Fruit fly (Drosophila melanogaster) whole organism, embryonic: Measurements from ENCODE around the gene CG14110.

Source experiments
- Asciz ChIP-seq: fragments of 200-800 bp; sonication (Bioruptor generic); optimal IDR thresholded peaks from 2 replicates; lab custom pipeline; 2017; ENCODE audit warnings: missing biosample characterization, mild to moderate bottlenecking, missing genetic modification characterization, missing genetic modification reagents
- Awh ChIP-seq: fragments of 200-800 bp; sonication (Bioruptor generic); IDR thresholded peaks from 2 replicates; pipeline ENCODE4, ENCODE4 v1.3.6; 2022; ENCODE audit warnings: missing biosample characterization, missing genetic modification characterization
- CG12391 ChIP-seq: fragments of 200-800 bp; sonication (Bioruptor generic); optimal IDR thresholded peaks from 3 replicates; lab custom pipeline; 2018; ENCODE audit warnings: missing biosample characterization, mild to moderate bottlenecking, missing genetic modification characterization, moderate library complexity
- CG1529 ChIP-seq: fragments of 200-800 bp; sonication (Bioruptor generic); optimal IDR thresholded peaks from 3 replicates; lab custom pipeline; 2018; ENCODE audit warnings: missing biosample characterization, missing genetic modification characterization
- CG15479 ChIP-seq: fragments of 200-800 bp; sonication (Bioruptor generic); optimal IDR thresholded peaks from 3 replicates; lab custom pipeline; 2019; ENCODE audit warnings: missing biosample characterization, mild to moderate bottlenecking, missing genetic modification characterization, moderate library complexity
- CG15514 ChIP-seq: fragments of 200-800 bp; sonication (Bioruptor generic); optimal IDR thresholded peaks from 3 replicates; lab custom pipeline; 2017; ENCODE audit warnings: missing biosample characterization, missing genetic modification characterization, mild to moderate bottlenecking, moderate library complexity, missing genetic modification reagents
- CG16813 ChIP-seq: fragments of 200-800 bp; sonication (Bioruptor generic); IDR thresholded peaks from 3 replicates; pipeline ENCODE4 v1.3.6; 2022; ENCODE audit warnings: missing biosample characterization, missing genetic modification characterization; ENCODE audit not compliant: partially characterized antibody
- CG16815 ChIP-seq: fragments of 200-800 bp; sonication (Bioruptor generic); optimal IDR thresholded peaks from 3 replicates; lab custom pipeline; 2017; ENCODE audit warnings: missing biosample characterization, mild to moderate bottlenecking, missing genetic modification characterization
- CG17385 ChIP-seq: fragments of 200-800 bp; sonication (Bioruptor generic); optimal IDR thresholded peaks from 3 replicates; lab custom pipeline; 2018; ENCODE audit warnings: missing biosample characterization, mild to moderate bottlenecking, missing genetic modification characterization
- CG17912 ChIP-seq: fragments of 200-800 bp; sonication (Bioruptor generic); optimal IDR thresholded peaks from 2 replicates; lab custom pipeline; 2018; ENCODE audit warnings: missing biosample characterization, mild to moderate bottlenecking, missing genetic modification characterization
- CG2129 ChIP-seq: fragments of 200-800 bp; sonication (Bioruptor generic); IDR thresholded peaks from 2 replicates; pipeline ENCODE4 v1.3.6; 2022; ENCODE audit warnings: missing biosample characterization, missing genetic modification characterization; ENCODE audit not compliant: partially characterized antibody
- CG31441 ChIP-seq: fragments of 200-800 bp; sonication (Bioruptor generic); IDR thresholded peaks from 2 replicates; pipeline ENCODE4 v1.3.6; 2022; ENCODE audit warnings: missing biosample characterization, missing genetic modification characterization
- CG42726 ChIP-seq: fragments of 200-800 bp; sonication (Bioruptor generic); IDR thresholded peaks from 2 replicates; pipeline ENCODE4 v1.3.6; 2022; ENCODE audit warnings: missing biosample characterization, missing genetic modification characterization; ENCODE audit not compliant: partially characterized antibody
- CG5953 ChIP-seq: fragments of 200-800 bp; sonication (Bioruptor generic); IDR thresholded peaks from 2 replicates; pipeline ENCODE4 v1.3.6; 2022; ENCODE audit warnings: missing biosample characterization, missing genetic modification characterization
- CG6254 ChIP-seq: fragments of 200-800 bp; sonication (Bioruptor generic); optimal IDR thresholded peaks from 3 replicates; lab custom pipeline; 2017; ENCODE audit warnings: mild to moderate bottlenecking, missing biosample characterization, missing genetic modification reagents, missing genetic modification characterization
- CG6654 ChIP-seq: fragments of 200-800 bp; sonication (Bioruptor generic); optimal IDR thresholded peaks from 2 replicates; lab custom pipeline; 2017; ENCODE audit warnings: missing biosample characterization, mild to moderate bottlenecking, missing genetic modification characterization
- CG6791 ChIP-seq: fragments of 200-800 bp; sonication (Bioruptor generic); IDR thresholded peaks from 3 replicates; pipeline ENCODE4 v1.3.6; 2022; ENCODE audit warnings: missing biosample characterization, missing genetic modification characterization; ENCODE audit not compliant: partially characterized antibody
- CG8089 ChIP-seq: fragments of 200-800 bp; sonication (Bioruptor generic); optimal IDR thresholded peaks from 3 replicates; lab custom pipeline; 2016; ENCODE audit warnings: missing biosample characterization, missing genetic modification characterization
- CG8359 ChIP-seq: fragments of 200-800 bp; sonication (Bioruptor generic); optimal IDR thresholded peaks from 2 replicates; lab custom pipeline; 2017; ENCODE audit warnings: missing biosample characterization, mild to moderate bottlenecking, missing genetic modification characterization, borderline replicate concordance
- CG9932 ChIP-seq: fragments of 200-800 bp; sonication (Bioruptor generic); IDR thresholded peaks from 2 replicates; pipeline ENCODE4 v1.3.6; 2022; ENCODE audit warnings: missing biosample characterization, missing genetic modification characterization
- CTCF ChIP-seq: fragments of 200-800 bp; sonication (Bioruptor generic); optimal IDR thresholded peaks from 2 replicates; lab custom pipeline; 2017; ENCODE audit warnings: missing biosample characterization, mild to moderate bottlenecking, missing genetic modification characterization, moderate library complexity
- Chrac-16 ChIP-seq: fragments of 200-800 bp; sonication (Bioruptor generic); optimal IDR thresholded peaks from 3 replicates; lab custom pipeline; 2016; ENCODE audit warnings: missing biosample characterization, missing genetic modification characterization
- CoRest ChIP-seq: fragments of 200-800 bp; sonication (Bioruptor generic); optimal IDR thresholded peaks from 3 replicates; lab custom pipeline; 2018; ENCODE audit warnings: missing biosample characterization, mild to moderate bottlenecking, missing genetic modification characterization, moderate library complexity
- Dek ChIP-seq: fragments of 200-800 bp; sonication (Bioruptor generic); optimal IDR thresholded peaks from 3 replicates; lab custom pipeline; 2019; ENCODE audit warnings: missing biosample characterization, mild to moderate bottlenecking, missing genetic modification characterization, moderate library complexity
- Dip2 ChIP-seq: fragments of 200-800 bp; sonication (Bioruptor generic); IDR thresholded peaks from 2 replicates; pipeline ENCODE4 v1.3.6; 2022; ENCODE audit warnings: missing biosample characterization, missing genetic modification characterization
- Dref ChIP-seq: fragments of 200-800 bp; sonication (Bioruptor generic); IDR thresholded peaks from 2 replicates; pipeline ENCODE4 v1.3.6; 2022; ENCODE audit warnings: missing biosample characterization, missing genetic modification characterization
- Gug ChIP-seq: fragments of 200-800 bp; sonication (Bioruptor generic); IDR thresholded peaks from 4 replicates; pipeline ENCODE4 v1.3.6; 2022; ENCODE audit warnings: missing biosample characterization, missing genetic modification characterization
- HLHmδ ChIP-seq: fragments of 200-800 bp; sonication (Bioruptor generic); optimal IDR thresholded peaks from 2 replicates; lab custom pipeline; 2018; ENCODE audit warnings: missing biosample characterization, mild to moderate bottlenecking, missing genetic modification characterization, moderate library complexity
- Jarid2 ChIP-seq: fragments of 200-800 bp; sonication (Bioruptor generic); optimal IDR thresholded peaks from 3 replicates; lab custom pipeline; 2017; ENCODE audit warnings: mild to moderate bottlenecking, missing biosample characterization, missing genetic modification reagents, missing genetic modification characterization
- MTF-1 ChIP-seq: fragments of 200-800 bp; sonication (Bioruptor generic); optimal IDR thresholded peaks from 2 replicates; lab custom pipeline; 2018; ENCODE audit warnings: missing biosample characterization, mild to moderate bottlenecking, missing genetic modification characterization, borderline replicate concordance
- NC2β ChIP-seq: fragments of 200-800 bp; sonication (Bioruptor generic); optimal IDR thresholded peaks from 2 replicates; lab custom pipeline; 2016; ENCODE audit warnings: missing biosample characterization, missing genetic modification characterization
- TFAM ChIP-seq: fragments of 200-800 bp; sonication (Bioruptor generic); optimal IDR thresholded peaks from 2 replicates; lab custom pipeline; 2017; ENCODE audit warnings: missing biosample characterization, missing genetic modification characterization, inconsistent platforms
- al ChIP-seq: fragments of 200-800 bp; sonication (Bioruptor generic); IDR thresholded peaks from 2 replicates; pipeline ENCODE4 v1.3.6; 2022; ENCODE audit warnings: missing biosample characterization, missing genetic modification characterization
- bsh ChIP-seq, 2 experiments: fragments of 200-800 bp; sonication (Bioruptor generic); optimal IDR thresholded peaks; 2 replicates each; lab custom pipeline; 2017 to 2018; ENCODE audit warnings: mild to moderate bottlenecking in 2 of 2, missing biosample characterization in 2 of 2, missing genetic modification characterization in 2 of 2, moderate library complexity in 1 of 2
- ci ChIP-seq: fragments of 200-800 bp; sonication (Bioruptor generic); IDR thresholded peaks from 3 replicates; pipeline ENCODE4 v1.3.6; 2022; ENCODE audit warnings: missing biosample characterization, missing genetic modification characterization
- dati ChIP-seq: fragments of 200-800 bp; sonication (Bioruptor generic); IDR thresholded peaks from 2 replicates; pipeline ENCODE4 v1.3.6; 2022; ENCODE audit warnings: missing biosample characterization, missing genetic modification characterization
- dpn ChIP-seq, 2 experiments: fragments of 200-800 bp; sonication (Bioruptor generic); optimal IDR thresholded peaks; 3 replicates each; lab custom pipeline; 2016; ENCODE audit warnings: missing biosample characterization in 2 of 2, missing genetic modification characterization in 2 of 2
- en ChIP-seq: fragments of 200-800 bp; sonication (Bioruptor generic); optimal IDR thresholded peaks from 2 replicates; lab custom pipeline; 2016; ENCODE audit warnings: missing biosample characterization, missing genetic modification characterization
- fd3F ChIP-seq: fragments of 200-800 bp; sonication (Bioruptor generic); optimal IDR thresholded peaks from 2 replicates; lab custom pipeline; 2018; ENCODE audit warnings: missing biosample characterization, mild to moderate bottlenecking, missing genetic modification characterization, moderate library complexity
- her ChIP-seq: fragments of 200-800 bp; sonication (Bioruptor generic); optimal IDR thresholded peaks from 2 replicates; lab custom pipeline; 2016; ENCODE audit warnings: missing biosample characterization, missing genetic modification characterization
- insv ChIP-seq, 2 experiments: fragments of 200-800 bp; sonication (Bioruptor generic); optimal IDR thresholded peaks; 3 replicates each; lab custom pipeline; 2016 to 2018; ENCODE audit warnings: missing biosample characterization in 2 of 2, missing genetic modification characterization in 2 of 2
- jumu ChIP-seq: fragments of 200-800 bp; sonication (Bioruptor generic); optimal IDR thresholded peaks from 3 replicates; lab custom pipeline; 2016; ENCODE audit warnings: missing biosample characterization, missing genetic modification characterization
- nmo ChIP-seq: fragments of 200-800 bp; sonication (Bioruptor generic); optimal IDR thresholded peaks from 2 replicates; lab custom pipeline; 2018; ENCODE audit warnings: missing biosample characterization, mild to moderate bottlenecking, missing genetic modification characterization, moderate library complexity
- odd ChIP-seq: fragments of 200-800 bp; sonication (Bioruptor generic); optimal IDR thresholded peaks from 2 replicates; lab custom pipeline; 2017; ENCODE audit warnings: missing biosample characterization, mild to moderate bottlenecking, missing genetic modification characterization
- pan ChIP-seq, 4 experiments: fragments of >200 bp in 3 of 4; fragments of 200-800 bp in 1 of 4; sonication (Bioruptor generic) in 1 of 4; optimal IDR thresholded peaks in 3 of 4; IDR thresholded peaks in 1 of 4; 2 replicates each; pipeline versions ENCODE4 v1.3.6 to Lab custom; 2017 to 2022; ENCODE audit warnings: missing biosample characterization in 2 of 4, missing genetic modification characterization in 2 of 4, mixed read lengths in 1 of 4
- so ChIP-seq: fragments of 200-800 bp; sonication (Bioruptor generic); IDR thresholded peaks from 3 replicates; pipeline ENCODE4 v1.3.6; 2022; ENCODE audit warnings: missing biosample characterization, missing genetic modification characterization
- sqz ChIP-seq: fragments of 200-800 bp; sonication (Bioruptor generic); optimal IDR thresholded peaks from 3 replicates; lab custom pipeline; 2018; ENCODE audit warnings: missing biosample characterization, mild to moderate bottlenecking, missing genetic modification characterization
- sr ChIP-seq: fragments of 200-800 bp; sonication (Bioruptor generic); IDR thresholded peaks from 3 replicates; pipeline ENCODE4 v1.3.6; 2022; ENCODE audit warnings: missing biosample characterization, missing genetic modification characterization
- tio ChIP-seq: fragments of 200-800 bp; sonication (Bioruptor generic); optimal IDR thresholded peaks from 2 replicates; lab custom pipeline; 2017; ENCODE audit warnings: missing biosample characterization, missing genetic modification characterization, inconsistent platforms
- trem ChIP-seq: fragments of 200-800 bp; optimal IDR thresholded peaks from 3 replicates; lab custom pipeline; 2019; ENCODE audit warnings: missing biosample characterization, mild to moderate bottlenecking, missing genetic modification characterization, moderate library complexity

The CG14110 gene

DNA sequence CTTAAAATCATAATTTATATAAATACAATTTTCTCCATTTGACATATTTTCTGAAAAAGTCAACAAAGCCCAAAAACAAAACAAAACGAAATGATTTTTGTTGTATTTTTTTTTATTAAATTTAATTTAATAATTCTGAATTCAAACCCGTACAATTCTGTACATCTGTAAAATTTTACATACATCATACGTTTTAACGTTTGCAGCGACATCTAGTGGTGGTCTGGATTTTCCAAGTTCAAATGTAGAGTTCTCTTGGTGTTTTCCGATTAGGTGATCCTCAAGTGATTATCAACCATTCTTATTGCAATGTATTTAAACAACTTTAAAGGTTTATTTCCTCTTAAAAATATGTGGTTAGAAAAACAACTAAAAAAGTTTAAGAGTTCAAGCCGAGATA, 26.4 kb downstream of the CG14110 start (continued):
- TF ChIP-seq bsh (GFP tag; optimal IDR thresholded peaks at IDR 0.05; lab: Kevin White, UChicago) (peak in 1 of 2 experiments; percentile 16), dpn (GFP tag; optimal IDR thresholded peaks at IDR 0.05; lab: Kevin White, UChicago) (peak; percentile 24 to 63), CG5953 (GFP tag; lab: Robert Waterston, UW) (no peak), MTF-1 (GFP tag; lab: Kevin White, UChicago) (no peak), CG12391 (tag; lab: Kevin White, UChicago) (peak; percentile 16), CG16815 (GFP tag; lab: Kevin White, UChicago) (no peak), jumu (GFP tag; lab: Kevin White, UChicago) (peak; percentile 15), CG1529 (GFP tag; lab: Kevin White, UChicago) (no peak), sr (GFP tag; lab: Robert Waterston, UW) (no peak), Dek (tag; lab: Kevin White, UChicago) (peak; percentile 56), CG8359 (GFP tag; lab: Kevin White, UChicago) (no peak), Dref (GFP tag; lab: Robert Waterston, UW) (no peak), Chrac-16 (GFP tag; lab: Kevin White, UChicago) (peak; percentile 66), Gug (GFP tag; lab: Robert Waterston, UW) (0 out of 4 replicates have a peak, but pooled peaks have one; percentile 16), en (GFP tag; lab: Kevin White, UChicago) (no peak), Awh (GFP tag; lab: Robert Waterston, UW) (no peak), CoRest (tag; lab: Kevin White, UChicago) (peak; percentile 59), CG17385 (GFP tag; lab: Kevin White, UChicago) (no peak), so (GFP tag; lab: Robert Waterston, UW) (no peak), her (no peak), pan (optimal IDR thresholded peaks at IDR 0.05; lab: Kevin White, UChicago) (no peak), pan (GFP tag; optimal IDR thresholded peaks at IDR 0.05 in 1 of 2, IDR thresholded peaks at IDR 0.05 in 1 of 2) (no peak), tio (no peak), al (no peak), CG6791 (GFP tag; lab: Robert Waterston, UW) (no peak), sqz (no peak), CG16813 (GFP tag; lab: Robert Waterston, UW) (no peak), CG2129 (GFP tag; lab: Robert Waterston, UW) (no peak), CG9932 (GFP tag; lab: Robert Waterston, UW) (peak; percentile 43; the same call in 1 of the 2 replicates), fd3F (GFP tag; lab: Kevin White, UChicago) (peak; percentile 33), TFAM (GFP tag; lab: Kevin White, UChicago) (no peak), insv (GFP tag; optimal IDR thresholded peaks at IDR 0.05; lab: Kevin White, UChicago) (peak in 1 of 2 experiments; percentile 99), dati (no peak), CG17912 (GFP tag; lab: Kevin White, UChicago) (no peak), CG6654 (no peak), Dip2 (peak; percentile 99), CG15479 (GFP tag; lab: Kevin White, UChicago) (no peak), CG15514 (no peak), NC2β (GFP tag; lab: Kevin White, UChicago) (no peak), nmo (GFP tag; lab: Kevin White, UChicago) (peak; percentile 58), CG6254 (GFP tag; lab: Kevin White, UChicago) (no peak), CG42726 (GFP tag; lab: Robert Waterston, UW) (no peak; the same call in 1 of the 2 replicates), CTCF (GFP tag; lab: Kevin White, UChicago) (peak; percentile 99), HLHmδ (no peak), odd (GFP tag; lab: Kevin White, UChicago) (no peak), CG31441 (GFP tag; lab: Robert Waterston, UW) (no peak), CG8089 (GFP tag; lab: Kevin White, UChicago) (peak; percentile 14), ci (GFP tag; lab: Robert Waterston, UW) (no peak; the same call in 2 of the 3 replicates), Asciz (GFP tag; lab: Kevin White, UChicago) (no peak), trem (tag; lab: Kevin White, UChicago) (peak; percentile 57), Jarid2 (GFP tag; lab: Kevin White, UChicago) (peak; percentile 34)
